Worm (Caenorhabditis elegans) whole organism, L3 larva: ENCODE results near the gene K08F9.1.

Experiments
- aly-2 ChIP-seq: fragments of 150-350 bp; optimal IDR thresholded peaks from 2 replicates; lab custom pipeline; 2014; ENCODE audit warnings: missing biosample characterization, missing genetic modification characterization
- ama-1 ChIP-seq: fragments of 150-350 bp; optimal IDR thresholded peaks from 2 replicates; lab custom pipeline; 2018
- ceh-82 ChIP-seq: fragments of 150-350 bp; optimal IDR thresholded peaks from 2 replicates; lab custom pipeline; 2014; ENCODE audit warnings: missing biosample characterization, missing genetic modification characterization
- egl-27 ChIP-seq: sonication (generic microtip); optimal IDR thresholded peaks from 4 replicates; lab custom pipeline; 2017; ENCODE audit warnings: missing biosample characterization, missing genetic modification reagents, missing genetic modification characterization
- fos-1 ChIP-seq: fragments of 150-350 bp; optimal IDR thresholded peaks from 2 replicates; lab custom pipeline; 2014; ENCODE audit warnings: missing biosample characterization, missing genetic modification characterization
- lin-15B ChIP-seq: fragments of 150-350 bp; optimal IDR thresholded peaks from 2 replicates; lab custom pipeline; 2014; ENCODE audit warnings: missing biosample characterization, missing genetic modification characterization
- lin-39 ChIP-seq: fragments of 150-350 bp; optimal IDR thresholded peaks from 2 replicates; lab custom pipeline; 2018; ENCODE audit warnings: missing biosample characterization, missing genetic modification reagents, missing genetic modification characterization
- nfya-1 ChIP-seq: sonication (generic microtip); optimal IDR thresholded peaks from 2 replicates; lab custom pipeline; 2017; ENCODE audit warnings: missing genetic modification characterization, mild to moderate bottlenecking, missing compliant biosample characterization, antibody characterized with exemption, moderate library complexity; ENCODE audit not compliant: insufficient read depth
- nhr-12 ChIP-seq: fragments of 150-350 bp; optimal IDR thresholded peaks from 2 replicates; lab custom pipeline; 2014; ENCODE audit warnings: missing biosample characterization, missing genetic modification characterization
- nhr-237 ChIP-seq: fragments of 150-350 bp; optimal IDR thresholded peaks from 2 replicates; lab custom pipeline; 2014; ENCODE audit warnings: missing biosample characterization, missing genetic modification characterization
- snpc-4 ChIP-seq: fragments of 150-350 bp; optimal IDR thresholded peaks from 2 replicates; lab custom pipeline; 2014; ENCODE audit warnings: missing biosample characterization, missing genetic modification characterization
- unc-62 ChIP-seq: fragments of 150-350 bp; sonication (generic microtip); optimal IDR thresholded peaks from 4 replicates; lab custom pipeline; 2014; ENCODE audit warnings: missing biosample characterization, missing genetic modification reagents, missing genetic modification characterization
- ztf-4 ChIP-seq: fragments of 150-350 bp; optimal IDR thresholded peaks from 2 replicates; lab custom pipeline; 2014; ENCODE audit warnings: missing biosample characterization, missing genetic modification characterization

- no peak for TF ChIP-seq nhr-12 (tag; lab: Kevin White, UChicago)
- no peak for TF ChIP-seq ama-1 (lab: Kevin White, UChicago)
- no peak for TF ChIP-seq unc-62 (GFP tag; lab: Kevin White, UChicago)
- TF ChIP-seq nfya-1 = no peak
- no peak for TF ChIP-seq ceh-82 (tag; lab: Kevin White, UChicago)
- TF ChIP-seq nhr-237 (tag; lab: Kevin White, UChicago) = no peak
- no peak for TF ChIP-seq ztf-4 (tag; lab: Kevin White, UChicago)
- TF ChIP-seq aly-2 (tag; lab: Kevin White, UChicago) = no peak
- no peak for TF ChIP-seq lin-39 (tag; lab: Kevin White, UChicago)
- no peak for TF ChIP-seq lin-15B (tag; lab: Kevin White, UChicago)
- TF ChIP-seq snpc-4 (tag; lab: Kevin White, UChicago) = no peak
- no peak for TF ChIP-seq fos-1 (tag; lab: Kevin White, UChicago)
- TF ChIP-seq egl-27 = no peak
These were observed 13.3 kb upstream of the K08F9.1 start for ce11 chrV:15156504-15156903.
